Worm (Caenorhabditis elegans) whole organism, mixed stage, embryonic: ENCODE data around the gene K03H1.9.

Source experiments
- blmp-1 ChIP-seq: fragments of 150-350 bp; optimal IDR thresholded peaks from 2 replicates; lab custom pipeline; 2014; ENCODE audit warnings: missing biosample characterization, missing genetic modification characterization
- ceh-39 ChIP-seq: fragments of 150-350 bp; optimal IDR thresholded peaks from 2 replicates; lab custom pipeline; 2014; ENCODE audit warnings: missing biosample characterization, missing genetic modification characterization
- ceh-43 ChIP-seq: fragments of 200-800 bp; sonication (Bioruptor generic); optimal IDR thresholded peaks from 2 replicates; lab custom pipeline; 2018; ENCODE audit warnings: mild to moderate bottlenecking, missing genetic modification characterization, moderate library complexity, missing compliant biosample characterization
- ceh-83 ChIP-seq: fragments of 200-800 bp; sonication (Bioruptor generic); optimal IDR thresholded peaks from 2 replicates; lab custom pipeline; 2018; ENCODE audit warnings: mild to moderate bottlenecking, missing genetic modification characterization, missing compliant biosample characterization
- ces-1 ChIP-seq: fragments of 150-350 bp; optimal IDR thresholded peaks from 2 replicates; lab custom pipeline; 2014; ENCODE audit warnings: missing biosample characterization, missing genetic modification reagents, missing genetic modification characterization
- cnd-1 ChIP-seq: fragments of 200-800 bp; sonication (Bioruptor generic); optimal IDR thresholded peaks from 2 replicates; lab custom pipeline; 2018; ENCODE audit warnings: mild to moderate bottlenecking, missing genetic modification characterization, missing compliant biosample characterization
- drap-1 ChIP-seq: fragments of 200-800 bp; sonication (Bioruptor generic); optimal IDR thresholded peaks from 3 replicates; lab custom pipeline; 2018; ENCODE audit warnings: mild to moderate bottlenecking, missing genetic modification characterization, missing compliant biosample characterization
- elt-1 ChIP-seq: sonication (generic microtip); optimal IDR thresholded peaks from 2 replicates; lab custom pipeline; 2017; ENCODE audit warnings: missing genetic modification characterization, mild to moderate bottlenecking, missing compliant biosample characterization, antibody characterized with exemption, moderate library complexity, borderline replicate concordance; ENCODE audit not compliant: insufficient read depth
- elt-3 ChIP-seq: fragments of 150-350 bp; optimal IDR thresholded peaks from 2 replicates; lab custom pipeline; 2014; ENCODE audit warnings: missing biosample characterization, missing genetic modification characterization
- flh-1 ChIP-seq: fragments of 200-800 bp; sonication (Bioruptor generic); optimal IDR thresholded peaks from 2 replicates; lab custom pipeline; 2018; ENCODE audit warnings: mild to moderate bottlenecking, missing genetic modification characterization, moderate library complexity, missing compliant biosample characterization
- hlh-1 ChIP-seq: fragments of 150-350 bp; optimal IDR thresholded peaks from 2 replicates; lab custom pipeline; 2014; ENCODE audit warnings: missing biosample characterization, missing genetic modification reagents, missing genetic modification characterization
- lin-13 ChIP-seq: fragments of 150-350 bp; optimal IDR thresholded peaks from 2 replicates; lab custom pipeline; 2014; ENCODE audit warnings: missing biosample characterization, missing genetic modification characterization
- lin-32 ChIP-seq: fragments of 200-800 bp; sonication (Bioruptor generic); optimal IDR thresholded peaks from 2 replicates; lab custom pipeline; 2018; ENCODE audit warnings: mild to moderate bottlenecking, missing genetic modification characterization, missing compliant biosample characterization
- mab-5 ChIP-seq: fragments of 150-350 bp; optimal IDR thresholded peaks from 2 replicates; lab custom pipeline; 2014; ENCODE audit warnings: missing biosample characterization, missing genetic modification characterization
- mep-1 ChIP-seq: fragments of 150-350 bp; optimal IDR thresholded peaks from 2 replicates; lab custom pipeline; 2017; ENCODE audit warnings: missing biosample characterization, missing genetic modification reagents, missing genetic modification characterization, inconsistent platforms
- mls-2 ChIP-seq: sonication (generic microtip); optimal IDR thresholded peaks from 2 replicates; lab custom pipeline; 2016; ENCODE audit warnings: mild to moderate bottlenecking, missing genetic modification characterization, moderate library complexity, missing compliant biosample characterization
- nhr-12 ChIP-seq: fragments of 150-350 bp; optimal IDR thresholded peaks from 2 replicates; lab custom pipeline; 2014; ENCODE audit warnings: missing biosample characterization, missing genetic modification characterization
- nhr-2 ChIP-seq: fragments of 150-350 bp; optimal IDR thresholded peaks from 2 replicates; lab custom pipeline; 2014; ENCODE audit warnings: missing biosample characterization, missing genetic modification characterization
- nhr-237 ChIP-seq: fragments of 150-350 bp; optimal IDR thresholded peaks from 2 replicates; lab custom pipeline; 2014; ENCODE audit warnings: missing biosample characterization, missing genetic modification characterization
- nhr-28 ChIP-seq: fragments of 150-350 bp; optimal IDR thresholded peaks from 2 replicates; lab custom pipeline; 2014; ENCODE audit warnings: missing biosample characterization, missing genetic modification characterization
- nhr-76 ChIP-seq: sonication (generic microtip); optimal IDR thresholded peaks from 2 replicates; lab custom pipeline; 2017; ENCODE audit warnings: missing biosample characterization, missing genetic modification characterization
- pha-4 ChIP-seq: fragments of 150-350 bp; optimal IDR thresholded peaks from 2 replicates; lab custom pipeline; 2018; ENCODE audit warnings: missing biosample characterization, missing genetic modification reagents, missing genetic modification characterization
- snpc-4 ChIP-seq: fragments of 150-350 bp; optimal IDR thresholded peaks from 2 replicates; lab custom pipeline; 2014; ENCODE audit warnings: missing biosample characterization, missing genetic modification characterization
- sptf-1 ChIP-seq: sonication (generic microtip); optimal IDR thresholded peaks from 2 replicates; lab custom pipeline; 2017; ENCODE audit warnings: mild to moderate bottlenecking, missing genetic modification characterization, moderate library complexity, missing compliant biosample characterization
- unc-120 ChIP-seq: sonication (generic microtip); optimal IDR thresholded peaks from 2 replicates; lab custom pipeline; 2017; ENCODE audit warnings: missing genetic modification characterization, missing compliant biosample characterization; ENCODE audit not compliant: poor library complexity, severe bottlenecking
- unc-39 ChIP-seq: fragments of 150-350 bp; optimal IDR thresholded peaks from 2 replicates; lab custom pipeline; 2014; ENCODE audit warnings: missing biosample characterization, missing genetic modification characterization
- unc-62 ChIP-seq: fragments of 150-350 bp; optimal IDR thresholded peaks from 2 replicates; lab custom pipeline; 2014; ENCODE audit warnings: missing biosample characterization, missing genetic modification reagents, missing genetic modification characterization
- zip-8 ChIP-seq: fragments of 150-350 bp; optimal IDR thresholded peaks from 2 replicates; lab custom pipeline; 2014; ENCODE audit warnings: missing biosample characterization, missing genetic modification characterization

Gene K03H1.9

DNA sequence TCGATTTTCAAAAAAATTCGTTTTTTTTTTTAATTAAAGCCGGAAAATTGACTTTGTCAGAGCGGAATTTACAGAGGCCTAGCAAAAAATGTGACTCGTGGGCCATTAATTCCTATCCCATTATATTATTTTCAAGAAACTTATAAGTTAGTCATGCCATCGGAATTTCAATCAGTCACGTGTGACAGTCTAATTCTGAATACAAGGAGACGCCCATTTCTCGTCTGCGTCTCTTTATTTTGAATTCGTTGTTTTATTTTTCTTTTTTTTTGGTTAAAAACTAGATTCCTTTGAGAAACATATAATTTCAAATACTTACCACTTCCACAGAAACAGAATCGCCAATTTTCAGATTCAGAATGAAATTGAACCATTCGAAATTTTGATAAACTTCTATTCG is 32.5 kb downstream of the K03H1.9 start:
- no peak for TF ChIP-seq drap-1
- TF ChIP-seq lin-32 = no peak
- no peak for TF ChIP-seq unc-62 (GFP tag; lab: Kevin White, UChicago)
- TF ChIP-seq snpc-4 (tag; lab: Kevin White, UChicago) = no peak
- TF ChIP-seq flh-1 (GFP tag; lab: Kevin White, UChicago) = no peak
- no peak for TF ChIP-seq cnd-1 (tag; lab: Kevin White, UChicago)
- no peak for TF ChIP-seq sptf-1 (tag; lab: Kevin White, UChicago)
- TF ChIP-seq mab-5 = no peak
- TF ChIP-seq blmp-1 (tag; lab: Kevin White, UChicago) = no peak
- TF ChIP-seq nhr-28 (tag; lab: Kevin White, UChicago) = no peak
- TF ChIP-seq lin-13 (tag; lab: Kevin White, UChicago) = no peak
- TF ChIP-seq unc-39 (tag; lab: Kevin White, UChicago) = no peak
- no peak for TF ChIP-seq mls-2 (tag; lab: Kevin White, UChicago)
- no peak for TF ChIP-seq elt-1
- no peak for TF ChIP-seq elt-3 (tag; lab: Kevin White, UChicago)
- TF ChIP-seq, all 35 proteins: peak for 0

DNA sequence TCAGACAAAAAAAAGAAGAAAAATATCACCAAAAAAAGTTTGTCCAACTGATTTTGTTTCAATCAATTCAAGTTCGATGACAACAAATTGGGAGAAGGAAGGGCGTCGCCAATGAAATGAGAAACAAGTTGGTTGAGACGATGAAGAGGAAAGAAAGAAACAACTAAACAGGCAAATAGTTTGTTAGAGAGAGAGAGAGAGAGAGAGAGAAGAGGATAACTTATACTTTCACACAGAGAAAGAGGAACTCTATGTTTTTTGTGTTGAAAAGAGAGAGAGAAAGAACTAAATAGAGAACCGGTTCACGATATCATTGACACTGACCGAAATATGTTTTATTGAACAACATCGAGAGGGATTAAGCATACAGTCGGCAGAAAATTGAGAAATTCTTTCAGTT is 33.7 kb downstream of the K03H1.9 start:
- TF ChIP-seq nhr-2 (tag; lab: Kevin White, UChicago) = no peak
- TF ChIP-seq zip-8 (tag; lab: Kevin White, UChicago) = no peak
- no peak for TF ChIP-seq mep-1 (tag; lab: Kevin White, UChicago)
- TF ChIP-seq elt-1 = no peak
- TF ChIP-seq ceh-83 = no peak
- no peak for TF ChIP-seq nhr-76 (tag; lab: Kevin White, UChicago)
- TF ChIP-seq ceh-39 (tag; lab: Kevin White, UChicago) = no peak
- no peak for TF ChIP-seq hlh-1
- no peak for TF ChIP-seq sptf-1 (tag; lab: Kevin White, UChicago)
- TF ChIP-seq lin-13 (tag; lab: Kevin White, UChicago) = no peak
- TF ChIP-seq unc-120 (tag; lab: Kevin White, UChicago) = no peak
- TF ChIP-seq flh-1 (GFP tag; lab: Kevin White, UChicago) = no peak
- TF ChIP-seq ceh-43 = no peak
- TF ChIP-seq nhr-12 (tag; lab: Kevin White, UChicago) = no peak
- no peak for TF ChIP-seq pha-4 (tag; lab: Kevin White, UChicago)

DNA sequence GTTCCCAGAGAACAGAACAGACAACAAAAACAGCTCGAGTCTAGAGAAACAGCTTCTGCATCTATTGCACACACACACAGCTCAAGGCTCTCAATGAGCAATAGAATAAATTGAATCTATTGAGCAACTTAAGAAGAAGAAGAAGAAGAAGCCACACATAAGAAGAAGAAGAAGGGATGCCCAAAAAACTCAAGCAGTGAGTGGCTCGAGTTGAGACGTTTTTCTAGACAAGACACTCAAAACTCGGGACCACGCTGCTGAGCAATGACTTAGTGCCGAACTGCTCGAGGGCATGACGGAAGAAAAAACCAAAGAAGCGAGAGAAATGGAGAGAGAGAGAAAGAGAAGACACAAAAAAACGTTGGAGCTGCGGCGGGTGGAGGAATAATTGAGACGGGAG is 36.0 kb downstream of the K03H1.9 start:
- TF ChIP-seq ceh-83 (no peak), ces-1 (peak; percentile 81)

DNA sequence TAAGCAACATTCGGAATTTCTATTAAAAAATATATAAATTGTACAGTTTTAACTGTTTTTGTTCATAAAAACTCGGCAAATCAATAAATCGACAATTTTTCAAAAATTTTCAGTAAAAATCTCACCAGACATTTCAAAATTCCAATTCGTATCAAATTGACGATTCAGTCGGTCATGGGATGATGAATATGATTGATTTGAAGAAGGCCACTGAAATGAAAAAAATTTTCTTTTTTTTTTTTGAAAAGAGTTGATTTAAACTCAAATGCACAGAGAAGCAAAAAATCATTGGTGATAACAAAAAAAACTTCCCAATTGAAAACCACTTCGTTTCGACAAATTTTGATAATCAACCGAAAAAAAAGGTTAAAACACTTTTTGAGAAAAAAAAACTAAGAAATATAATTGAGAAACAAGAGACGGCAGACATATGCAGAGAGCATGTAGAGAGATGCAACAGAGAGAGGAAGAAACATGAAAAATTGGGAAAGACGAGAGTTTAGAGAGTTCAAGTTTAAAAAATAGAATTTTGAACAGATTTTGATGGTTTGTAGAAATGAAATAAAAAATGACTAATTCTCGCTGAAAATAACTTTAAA is 37.5 kb downstream of the K03H1.9 start:
- TF ChIP-seq drap-1 (no peak), nhr-2 (tag; lab: Kevin White, UChicago) (no peak)

DNA sequence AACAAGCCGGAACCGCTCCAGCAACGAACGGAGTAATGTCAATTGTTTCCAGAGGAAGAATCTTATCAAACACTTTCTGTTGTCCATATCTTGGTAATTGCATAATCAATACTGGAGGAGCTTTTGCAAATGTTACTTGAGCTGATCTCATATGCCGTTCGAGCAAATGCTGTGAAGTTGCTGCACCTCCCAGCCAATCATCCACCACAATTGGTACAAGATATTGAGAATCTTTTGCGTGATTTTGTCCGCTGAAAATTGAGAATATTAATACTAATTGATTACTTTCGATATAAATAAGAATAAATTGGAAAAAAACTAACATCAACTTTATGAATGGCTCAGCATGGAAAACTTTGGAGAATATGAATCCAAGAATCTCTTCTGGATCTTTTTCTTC is 41.6 kb downstream of the K03H1.9 start:
- TF ChIP-seq nhr-237 (tag; lab: Kevin White, UChicago) (no peak), cnd-1 (tag; lab: Kevin White, UChicago) (no peak), unc-120 (tag; lab: Kevin White, UChicago) (no peak), nhr-76 (tag; lab: Kevin White, UChicago) (no peak)

DNA sequence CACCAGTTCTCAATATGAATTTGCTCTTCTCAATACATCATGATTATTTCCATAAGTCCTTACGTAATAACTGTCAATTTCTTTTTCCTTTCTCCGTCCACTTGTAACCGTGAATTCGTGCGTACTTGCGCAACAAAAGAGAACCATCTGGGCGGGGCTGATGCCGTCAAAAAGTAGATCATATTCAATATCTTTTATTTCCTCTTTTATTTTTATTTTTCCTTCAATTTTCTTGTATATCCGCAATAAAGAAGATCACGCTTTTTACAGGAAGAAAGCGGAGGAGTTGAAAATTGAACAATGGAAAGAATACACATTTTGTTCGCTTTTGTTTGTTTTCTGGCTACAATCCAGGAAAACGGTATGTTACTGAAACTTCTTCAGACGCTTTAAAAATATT is 48.4 kb downstream of the K03H1.9 start, which contains the start of gene mam-7:
Gene mam-7 (plus strand): TSS at position 301 of the 400 bp plus-strand sequence.
- TF ChIP-seq mab-5 (no peak), zip-8 (tag; lab: Kevin White, UChicago) (peak; percentile 66)

DNA sequence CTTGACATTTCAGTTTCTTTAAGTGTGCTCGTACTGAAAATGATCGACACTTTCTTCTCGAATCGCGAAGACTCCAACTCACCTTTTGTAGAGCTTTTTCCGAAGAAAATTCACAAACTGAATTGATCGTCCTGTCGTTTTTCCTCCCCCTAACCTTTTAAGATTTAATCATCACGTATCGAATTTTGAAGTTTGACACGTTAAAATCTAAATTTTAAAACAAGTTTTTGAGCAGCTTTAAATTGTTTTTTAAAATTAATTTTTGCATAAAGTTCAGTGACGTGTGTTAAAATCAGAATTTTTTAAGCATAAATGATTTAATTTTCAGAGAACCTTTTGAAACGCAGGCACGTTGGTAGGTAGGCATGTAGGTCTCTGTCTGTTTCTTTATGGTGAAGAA is 50.0 kb downstream of the K03H1.9 start, which contains the start of gene alg-4:
Gene alg-4 (minus strand): TSS at position 101 of the 400 bp plus-strand sequence.
- TF ChIP-seq mep-1 (tag; lab: Kevin White, UChicago) (no peak), nhr-12 (tag; lab: Kevin White, UChicago) (no peak), lin-32 (no peak)
